Worm (Caenorhabditis elegans) whole organism, L1 larva: ENCODE data around the gene C34C12.8.

Experiments used
- ceh-82 ChIP-seq, 3 experiments: fragments of 150-350 bp in 1 of 3; sonication (generic microtip) in 2 of 3; optimal IDR thresholded peaks; 2 replicates each; lab custom pipeline; 2014 to 2017; ENCODE audit warnings: missing biosample characterization in 3 of 3, missing genetic modification characterization in 3 of 3
- lin-39 ChIP-seq: fragments of 150-350 bp; optimal IDR thresholded peaks from 2 replicates; lab custom pipeline; 2014; ENCODE audit warnings: missing biosample characterization, missing genetic modification reagents, missing genetic modification characterization
- nhr-11 ChIP-seq: fragments of 150-350 bp; optimal IDR thresholded peaks from 2 replicates; lab custom pipeline; 2014; ENCODE audit warnings: missing biosample characterization, missing genetic modification characterization
- ztf-11 ChIP-seq, 2 experiments: sonication (generic microtip); optimal IDR thresholded peaks; 2 replicates each; lab custom pipeline; 2016 to 2017; ENCODE audit warnings: missing genetic modification characterization in 2 of 2, missing biosample characterization in 1 of 2, missing compliant biosample characterization in 1 of 2

- TF ChIP-seq ceh-82 (tag; optimal IDR thresholded peaks at IDR 0.05; lab: Kevin White, UChicago), result no peak
- no peak for TF ChIP-seq lin-39 (tag; lab: Kevin White, UChicago)
- no peak for TF ChIP-seq ztf-11 (tag; optimal IDR thresholded peaks at IDR 0.05; lab: Kevin White, UChicago)
- no peak for TF ChIP-seq nhr-11 (tag; lab: Kevin White, UChicago)
Observed at ce11 chrIII:3461403-3461802, 1.2 kb downstream of the C34C12.8 start, which contains the start of gene pph-6.
